Fruit fly (Drosophila melanogaster) S2 (cell line): ENCODE data around the gene ckd.

ENCODE experiments used
- CG8478 ChIP-seq: fragments of >200 bp; optimal IDR thresholded peaks from 2 replicates; lab custom pipeline; 2018
- CTCF ChIP-seq, 2 experiments: fragments of >200 bp; optimal IDR thresholded peaks; 2 replicates each; lab custom pipeline; 2018

DNA sequence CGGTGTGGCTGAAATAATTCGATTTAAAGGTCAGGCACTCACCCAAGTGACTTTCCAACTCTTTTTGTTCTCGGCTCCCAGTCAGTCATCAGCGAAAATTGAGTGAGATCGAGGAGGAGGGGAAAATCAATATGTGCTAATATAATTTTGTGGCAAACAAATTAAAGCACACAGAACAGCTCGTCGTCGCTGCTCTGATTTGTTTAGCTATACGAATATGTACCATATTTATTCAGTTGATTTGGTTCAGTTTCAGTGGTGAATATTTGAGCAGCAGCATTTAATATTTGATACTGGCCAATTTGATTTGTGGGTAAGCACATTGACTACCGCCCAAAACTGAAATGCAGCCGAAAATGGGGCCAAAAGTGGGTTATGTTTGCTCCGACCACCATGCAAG, 47.8 kb downstream of the ckd start:
- TF ChIP-seq CG8478 (lab: Kevin White, UChicago) (no peak), CTCF (optimal IDR thresholded peaks at IDR 0.05; lab: Kevin White, UChicago) (no peak)
